Worm (Caenorhabditis elegans) whole organism, L1 larva: ENCODE measurements around the gene papl-1.

Source experiments
- alr-1 ChIP-seq: fragments of 200-800 bp; sonication (Bioruptor generic); optimal IDR thresholded peaks from 2 replicates; lab custom pipeline; 2018; ENCODE audit warnings: borderline replicate concordance, mild to moderate bottlenecking, missing genetic modification characterization, missing compliant biosample characterization
- ceh-90 ChIP-seq: sonication (generic microtip); optimal IDR thresholded peaks from 2 replicates; lab custom pipeline; 2016; ENCODE audit warnings: missing genetic modification characterization, missing compliant biosample characterization
- ces-1 ChIP-seq: fragments of 150-350 bp; optimal IDR thresholded peaks from 2 replicates; lab custom pipeline; 2014; ENCODE audit warnings: missing biosample characterization, missing genetic modification reagents, missing genetic modification characterization
- egl-27 ChIP-seq, 2 experiments: fragments of 150-350 bp in 1 of 2; sonication (generic microtip); optimal IDR thresholded peaks; 3 replicates each; lab custom pipeline; 2017 to 2018; ENCODE audit warnings: missing biosample characterization in 2 of 2, missing genetic modification characterization in 2 of 2, missing genetic modification reagents in 2 of 2
- isw-1 ChIP-seq: fragments of 200-800 bp; sonication (Bioruptor generic); IDR thresholded peaks from 2 replicates; pipeline ENCODE4 v1.3.6; 2022; ENCODE audit warnings: missing genetic modification characterization, missing compliant biosample characterization
- mdl-1 ChIP-seq, 2 experiments: fragments of 150-350 bp; optimal IDR thresholded peaks; 2 replicates each; lab custom pipeline; 2014 to 2017; ENCODE audit warnings: missing biosample characterization in 2 of 2, missing genetic modification characterization in 2 of 2, inconsistent platforms in 1 of 2
- nhr-12 ChIP-seq: sonication (generic microtip); optimal IDR thresholded peaks from 2 replicates; lab custom pipeline; 2017; ENCODE audit warnings: missing biosample characterization, missing genetic modification characterization
- nhr-237 ChIP-seq: fragments of 150-350 bp; optimal IDR thresholded peaks from 2 replicates; lab custom pipeline; 2014; ENCODE audit warnings: missing biosample characterization, missing genetic modification characterization
- nhr-76 ChIP-seq: sonication (generic microtip); optimal IDR thresholded peaks from 2 replicates; lab custom pipeline; 2017; ENCODE audit warnings: missing biosample characterization, missing genetic modification characterization
- pag-3 ChIP-seq: sonication (generic microtip); optimal IDR thresholded peaks from 2 replicates; lab custom pipeline; 2017; ENCODE audit warnings: missing genetic modification characterization, mild to moderate bottlenecking, missing compliant biosample characterization, antibody characterized with exemption, borderline replicate concordance; ENCODE audit not compliant: insufficient read depth
- snpc-4 ChIP-seq: fragments of 150-350 bp; optimal IDR thresholded peaks from 2 replicates; lab custom pipeline; 2014; ENCODE audit warnings: missing biosample characterization, missing genetic modification characterization
- tbx-2 ChIP-seq: sonication (generic microtip); optimal IDR thresholded peaks from 2 replicates; lab custom pipeline; 2016; ENCODE audit warnings: missing genetic modification characterization, missing compliant biosample characterization
- unc-130 ChIP-seq: fragments of 150-350 bp; optimal IDR thresholded peaks from 2 replicates; lab custom pipeline; 2017; ENCODE audit warnings: missing biosample characterization, missing genetic modification characterization, inconsistent platforms
- ztf-11 ChIP-seq, 2 experiments: sonication (generic microtip); optimal IDR thresholded peaks; 2 replicates each; lab custom pipeline; 2016 to 2017; ENCODE audit warnings: missing genetic modification characterization in 2 of 2, missing biosample characterization in 1 of 2, missing compliant biosample characterization in 1 of 2

- TF ChIP-seq nhr-12 (tag; lab: Kevin White, UChicago) = no peak
- TF ChIP-seq egl-27 (tag; optimal IDR thresholded peaks at IDR 0.05; lab: Kevin White, UChicago) = no peak
- TF ChIP-seq isw-1 = no peak
- TF ChIP-seq nhr-237 = no peak
- no peak for TF ChIP-seq ztf-11 (tag; optimal IDR thresholded peaks at IDR 0.05; lab: Kevin White, UChicago)
- no peak for TF ChIP-seq mdl-1 (tag; optimal IDR thresholded peaks at IDR 0.05; lab: Kevin White, UChicago)
- TF ChIP-seq ceh-90 = no peak
- TF ChIP-seq unc-130 (tag; lab: Kevin White, UChicago) = no peak
- no peak for TF ChIP-seq nhr-76 (tag; lab: Kevin White, UChicago)
- TF ChIP-seq pag-3 (tag; lab: Kevin White, UChicago) = no peak
- TF ChIP-seq alr-1 (tag; lab: Kevin White, UChicago) = no peak
- no peak for TF ChIP-seq ces-1 (GFP tag; lab: Kevin White, UChicago)
- no peak for TF ChIP-seq tbx-2 (tag; lab: Kevin White, UChicago)
- no peak for TF ChIP-seq snpc-4
These were observed 37.4 kb upstream of the papl-1 start for ce11 chrV:12796908-12797490.
